Worm (Caenorhabditis elegans): ENCODE data around the gene F11D5.1.

DNA sequence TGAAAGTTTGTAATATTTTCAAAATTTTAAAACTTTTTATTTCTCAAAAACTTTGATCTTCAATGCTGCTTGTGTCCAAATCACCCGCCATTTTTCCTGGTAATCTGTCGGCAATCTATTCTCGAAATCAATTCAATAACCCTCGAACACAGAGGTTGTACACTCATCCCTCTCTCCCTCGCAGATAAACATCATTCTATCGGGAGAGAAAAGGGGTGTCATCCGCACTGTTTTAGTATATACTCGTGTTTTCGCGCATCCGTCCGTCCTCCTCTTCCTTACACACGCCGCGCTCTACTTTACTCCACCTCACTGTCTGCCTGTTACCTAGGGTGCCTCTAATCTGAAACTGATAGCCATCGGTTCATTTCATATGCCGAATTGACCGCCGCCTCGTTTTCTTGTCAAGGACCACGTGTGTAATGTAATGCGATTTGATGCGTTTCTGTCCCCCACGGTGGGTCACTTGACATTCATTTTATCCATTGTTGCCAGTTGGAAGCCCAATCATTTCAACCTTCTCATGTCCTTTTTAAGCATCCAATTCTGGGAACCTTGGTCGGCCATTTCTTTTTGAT is 10.8 kb downstream of the F11D5.1 start:
- TF ChIP-seq ceh-48 (tag; optimal IDR thresholded peaks at IDR 0.05), result no peak
- no peak for TF ChIP-seq pha-2 (tag; optimal IDR thresholded peaks at IDR 0.05)
- TF ChIP-seq C38D4.7 (GFP tag; optimal IDR thresholded peaks at IDR 0.05), result no peak
- no peak for TF ChIP-seq lin-11 (tag; optimal IDR thresholded peaks at IDR 0.05)
- no peak for TF ChIP-seq K02D7.2 (tag; optimal IDR thresholded peaks at IDR 0.05)
- TF ChIP-seq hlh-15 (tag; optimal IDR thresholded peaks at IDR 0.05), result no peak
